Fruit fly (Drosophila melanogaster) whole organism, wandering third instar larva: ENCODE results near the gene cu.

ENCODE experiments used
- N ChIP-seq: fragments of >200 bp; optimal IDR thresholded peaks from 2 replicates; lab custom pipeline; 2018; ENCODE audit warnings: missing biosample characterization, missing external identifiers, missing genetic modification characterization
- OdsH ChIP-seq: fragments of 200-800 bp; sonication (Bioruptor generic); optimal IDR thresholded peaks from 2 replicates; lab custom pipeline; 2016; ENCODE audit warnings: missing biosample characterization, mild to moderate bottlenecking, missing genetic modification characterization
- br ChIP-seq: fragments of 200-800 bp; sonication (Bioruptor generic); optimal IDR thresholded peaks from 2 replicates; lab custom pipeline; 2016; ENCODE audit warnings: missing biosample characterization, missing genetic modification characterization
- usp ChIP-seq: fragments of >200 bp; optimal IDR thresholded peaks from 2 replicates; lab custom pipeline; 2017; ENCODE audit warnings: missing biosample characterization, missing genetic modification characterization
- woc ChIP-seq: sonication (Bioruptor generic); optimal IDR thresholded peaks from 2 replicates; lab custom pipeline; 2016; ENCODE audit warnings: missing biosample characterization, mild to moderate bottlenecking, missing genetic modification characterization

DNA sequence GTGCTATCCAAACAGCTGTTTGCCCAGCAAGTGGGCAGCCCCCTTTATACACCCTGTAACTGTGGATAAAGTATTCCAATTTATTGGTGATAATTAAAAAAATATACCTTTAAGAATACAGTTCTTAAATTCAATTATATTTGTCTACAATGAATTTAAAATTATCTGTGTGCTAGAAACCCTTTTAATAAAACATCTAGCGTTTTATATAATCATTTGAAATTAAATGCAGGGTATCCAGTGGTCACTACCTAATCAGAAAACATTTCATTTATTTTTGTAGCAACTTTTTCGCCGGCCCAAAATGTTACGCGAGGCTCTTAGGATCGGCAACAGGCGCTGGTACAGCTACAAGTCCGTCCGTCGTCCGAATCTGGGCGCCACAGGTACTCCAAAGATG is 29.1 kb downstream of the cu start, which contains the start of gene CG17726:
- no peak for TF ChIP-seq N (GFP tag; lab: Kevin White, UChicago)
- no peak for TF ChIP-seq usp (GFP tag; lab: Kevin White, UChicago)
- TF ChIP-seq br = peak; percentile 92
- peak; percentile 96 for TF ChIP-seq woc (GFP tag; lab: Kevin White, UChicago)
- peak; percentile 97 for TF ChIP-seq OdsH (GFP tag; lab: Kevin White, UChicago)
